Fruit fly (Drosophila melanogaster) whole organism, embryonic: ENCODE data around the gene LysB.

Source experiments
- Asciz ChIP-seq: fragments of 200-800 bp; sonication (Bioruptor generic); optimal IDR thresholded peaks from 2 replicates; lab custom pipeline; 2017; ENCODE audit warnings: missing biosample characterization, mild to moderate bottlenecking, missing genetic modification characterization, missing genetic modification reagents
- BtbVII ChIP-seq: fragments of 200-800 bp; sonication (Bioruptor generic); optimal IDR thresholded peaks from 3 replicates; lab custom pipeline; 2017; ENCODE audit warnings: missing biosample characterization, mild to moderate bottlenecking, missing genetic modification characterization
- CG10267 ChIP-seq: fragments of 200-800 bp; sonication (Bioruptor generic); optimal IDR thresholded peaks from 2 replicates; lab custom pipeline; 2018; ENCODE audit warnings: missing biosample characterization, mild to moderate bottlenecking, missing genetic modification characterization, moderate library complexity
- CG11093 ChIP-seq: fragments of 200-800 bp; sonication (Bioruptor generic); IDR thresholded peaks from 3 replicates; pipeline ENCODE4 v1.3.6; 2022; ENCODE audit warnings: missing biosample characterization, missing genetic modification characterization
- CG11560 ChIP-seq: fragments of 200-800 bp; sonication (Bioruptor generic); IDR thresholded peaks from 3 replicates; pipeline ENCODE4 v1.3.6; 2022; ENCODE audit warnings: missing biosample characterization, missing genetic modification characterization
- CG12299 ChIP-seq: fragments of 200-800 bp; sonication (Bioruptor generic); optimal IDR thresholded peaks from 2 replicates; lab custom pipeline; 2018; ENCODE audit warnings: missing biosample characterization, mild to moderate bottlenecking, missing genetic modification characterization
- CG12391 ChIP-seq: fragments of 200-800 bp; sonication (Bioruptor generic); optimal IDR thresholded peaks from 3 replicates; lab custom pipeline; 2018; ENCODE audit warnings: missing biosample characterization, mild to moderate bottlenecking, missing genetic modification characterization, moderate library complexity
- CG12769 ChIP-seq: fragments of 200-800 bp; sonication (Bioruptor generic); optimal IDR thresholded peaks from 2 replicates; lab custom pipeline; 2019; ENCODE audit warnings: missing biosample characterization, mild to moderate bottlenecking, missing genetic modification characterization, moderate library complexity
- CG1529 ChIP-seq: fragments of 200-800 bp; sonication (Bioruptor generic); optimal IDR thresholded peaks from 3 replicates; lab custom pipeline; 2018; ENCODE audit warnings: missing biosample characterization, missing genetic modification characterization
- CG15479 ChIP-seq: fragments of 200-800 bp; sonication (Bioruptor generic); optimal IDR thresholded peaks from 3 replicates; lab custom pipeline; 2019; ENCODE audit warnings: missing biosample characterization, mild to moderate bottlenecking, missing genetic modification characterization, moderate library complexity
- CG17912 ChIP-seq: fragments of 200-800 bp; sonication (Bioruptor generic); optimal IDR thresholded peaks from 2 replicates; lab custom pipeline; 2018; ENCODE audit warnings: missing biosample characterization, mild to moderate bottlenecking, missing genetic modification characterization
- CG2712 ChIP-seq: fragments of 200-800 bp; optimal IDR thresholded peaks from 3 replicates; lab custom pipeline; 2019; ENCODE audit warnings: missing biosample characterization, mild to moderate bottlenecking, missing genetic modification characterization, moderate library complexity
- CG3726 ChIP-seq: fragments of 200-800 bp; sonication (Bioruptor generic); IDR thresholded peaks from 3 replicates; pipeline ENCODE4, ENCODE4 v1.3.6; 2022; ENCODE audit warnings: missing biosample characterization, missing genetic modification characterization
- CG42726 ChIP-seq: fragments of 200-800 bp; sonication (Bioruptor generic); IDR thresholded peaks from 2 replicates; pipeline ENCODE4 v1.3.6; 2022; ENCODE audit warnings: missing biosample characterization, missing genetic modification characterization; ENCODE audit not compliant: partially characterized antibody
- CG4282 ChIP-seq: fragments of 200-800 bp; sonication (Bioruptor generic); optimal IDR thresholded peaks from 2 replicates; lab custom pipeline; 2016; ENCODE audit warnings: missing biosample characterization, missing genetic modification characterization
- CG4424 ChIP-seq: fragments of 200-800 bp; sonication (Bioruptor generic); optimal IDR thresholded peaks from 3 replicates; lab custom pipeline; 2016; ENCODE audit warnings: missing biosample characterization, missing genetic modification characterization
- CG5953 ChIP-seq: fragments of 200-800 bp; sonication (Bioruptor generic); IDR thresholded peaks from 2 replicates; pipeline ENCODE4 v1.3.6; 2022; ENCODE audit warnings: missing biosample characterization, missing genetic modification characterization
- CG6175 ChIP-seq: fragments of 200-800 bp; sonication (Bioruptor generic); IDR thresholded peaks from 3 replicates; pipeline ENCODE4 v1.3.6; 2022; ENCODE audit warnings: missing biosample characterization, missing genetic modification characterization
- CG6654 ChIP-seq: fragments of 200-800 bp; sonication (Bioruptor generic); optimal IDR thresholded peaks from 2 replicates; lab custom pipeline; 2017; ENCODE audit warnings: missing biosample characterization, mild to moderate bottlenecking, missing genetic modification characterization
- CG9215 ChIP-seq: fragments of 200-800 bp; sonication (Bioruptor generic); IDR thresholded peaks from 2 replicates; pipeline ENCODE4 v1.3.6; 2022; ENCODE audit warnings: missing biosample characterization, missing genetic modification characterization
- CG9727 ChIP-seq: fragments of 200-800 bp; sonication (Bioruptor generic); optimal IDR thresholded peaks from 3 replicates; lab custom pipeline; 2017; ENCODE audit warnings: missing biosample characterization, mild to moderate bottlenecking, missing genetic modification characterization
- Gug ChIP-seq: fragments of 200-800 bp; sonication (Bioruptor generic); IDR thresholded peaks from 4 replicates; pipeline ENCODE4 v1.3.6; 2022; ENCODE audit warnings: missing biosample characterization, missing genetic modification characterization
- HLH4C ChIP-seq: fragments of 200-800 bp; sonication (Bioruptor generic); IDR thresholded peaks from 3 replicates; pipeline ENCODE4 v1.3.6; 2022; ENCODE audit warnings: missing biosample characterization, missing genetic modification characterization; ENCODE audit not compliant: partially characterized antibody
- Hr39 ChIP-seq: fragments of >200 bp; optimal IDR thresholded peaks from 2 replicates; lab custom pipeline; 2017
- Jarid2 ChIP-seq: fragments of 200-800 bp; sonication (Bioruptor generic); optimal IDR thresholded peaks from 3 replicates; lab custom pipeline; 2017; ENCODE audit warnings: mild to moderate bottlenecking, missing biosample characterization, missing genetic modification reagents, missing genetic modification characterization
- Meics ChIP-seq: fragments of 200-800 bp; sonication (Bioruptor generic); optimal IDR thresholded peaks from 2 replicates; lab custom pipeline; 2017; ENCODE audit warnings: missing biosample characterization, mild to moderate bottlenecking, missing genetic modification characterization
- Myb ChIP-seq: fragments of 200-800 bp; sonication (Bioruptor generic); optimal IDR thresholded peaks from 2 replicates; lab custom pipeline; 2016; ENCODE audit warnings: missing biosample characterization, missing genetic modification characterization
- Optix ChIP-seq: fragments of 200-800 bp; sonication (Bioruptor generic); IDR thresholded peaks from 3 replicates; pipeline ENCODE4 v1.3.6; 2022; ENCODE audit warnings: missing biosample characterization, missing genetic modification characterization
- PHDP ChIP-seq: fragments of 200-800 bp; sonication (Bioruptor generic); optimal IDR thresholded peaks from 3 replicates; lab custom pipeline; 2018; ENCODE audit warnings: missing biosample characterization, mild to moderate bottlenecking, missing genetic modification characterization, moderate library complexity
- Spps ChIP-seq: fragments of 200-800 bp; sonication (Bioruptor generic); optimal IDR thresholded peaks from 2 replicates; lab custom pipeline; 2018; ENCODE audit warnings: missing biosample characterization, mild to moderate bottlenecking, missing genetic modification characterization
- YL-1 ChIP-seq: fragments of 200-800 bp; sonication (Bioruptor generic); optimal IDR thresholded peaks from 3 replicates; lab custom pipeline; 2017; ENCODE audit warnings: missing biosample characterization, mild to moderate bottlenecking, missing genetic modification characterization
- abd-A ChIP-seq: fragments of 200-800 bp; sonication (Bioruptor generic); optimal IDR thresholded peaks from 3 replicates; lab custom pipeline; 2019; ENCODE audit warnings: missing biosample characterization, mild to moderate bottlenecking, missing genetic modification characterization, moderate library complexity
- aop ChIP-seq: fragments of 200-800 bp; sonication (Bioruptor generic); IDR thresholded peaks from 2 replicates; pipeline ENCODE4 v1.3.6; 2022; ENCODE audit warnings: missing biosample characterization, missing genetic modification characterization
- ash1 ChIP-seq: fragments of 200-800 bp; sonication (Bioruptor generic); optimal IDR thresholded peaks from 2 replicates; lab custom pipeline; 2018; ENCODE audit warnings: missing biosample characterization, mild to moderate bottlenecking, missing genetic modification characterization
- bab2 ChIP-seq: fragments of 200-800 bp; sonication (Bioruptor generic); optimal IDR thresholded peaks from 2 replicates; lab custom pipeline; 2016; ENCODE audit warnings: missing biosample characterization, missing genetic modification characterization
- cg ChIP-seq: fragments of 200-800 bp; sonication (Bioruptor generic); optimal IDR thresholded peaks from 3 replicates; lab custom pipeline; 2019; ENCODE audit warnings: missing biosample characterization, mild to moderate bottlenecking, missing genetic modification characterization, moderate library complexity
- crc ChIP-seq: fragments of 200-800 bp; sonication (Bioruptor generic); optimal IDR thresholded peaks from 2 replicates; lab custom pipeline; 2016; ENCODE audit warnings: missing biosample characterization, missing genetic modification characterization
- cwo ChIP-seq: fragments of 200-800 bp; sonication (Bioruptor generic); optimal IDR thresholded peaks from 3 replicates; lab custom pipeline; 2017; ENCODE audit warnings: missing biosample characterization, missing genetic modification characterization, mild to moderate bottlenecking, moderate library complexity, missing genetic modification reagents
- gfzf ChIP-seq: fragments of 200-800 bp; sonication (Bioruptor generic); optimal IDR thresholded peaks from 2 replicates; lab custom pipeline; 2016; ENCODE audit warnings: missing biosample characterization, mild to moderate bottlenecking, missing genetic modification characterization, moderate library complexity
- jumu ChIP-seq: fragments of 200-800 bp; sonication (Bioruptor generic); optimal IDR thresholded peaks from 3 replicates; lab custom pipeline; 2016; ENCODE audit warnings: missing biosample characterization, missing genetic modification characterization
- ken ChIP-seq: fragments of 200-800 bp; sonication (Bioruptor generic); IDR thresholded peaks from 3 replicates; pipeline ENCODE4 v1.3.6; 2022; ENCODE audit warnings: missing biosample characterization, missing genetic modification characterization
- knrl ChIP-seq: fragments of 200-800 bp; sonication (Bioruptor generic); IDR thresholded peaks from 3 replicates; pipeline ENCODE4 v1.3.6; 2022; ENCODE audit warnings: missing biosample characterization, missing genetic modification characterization; ENCODE audit not compliant: partially characterized antibody
- nerfin-1 ChIP-seq: fragments of 200-800 bp; sonication (Bioruptor generic); optimal IDR thresholded peaks from 3 replicates; lab custom pipeline; 2019; ENCODE audit warnings: missing biosample characterization, mild to moderate bottlenecking, missing genetic modification characterization, moderate library complexity
- oc ChIP-seq: fragments of 200-800 bp; sonication (Bioruptor generic); optimal IDR thresholded peaks from 2 replicates; lab custom pipeline; 2018; ENCODE audit warnings: missing biosample characterization, mild to moderate bottlenecking, missing genetic modification characterization, moderate library complexity
- onecut ChIP-seq: fragments of 200-800 bp; sonication (Bioruptor generic); IDR thresholded peaks from 2 replicates; pipeline ENCODE4 v1.3.6; 2022; ENCODE audit warnings: missing biosample characterization, missing genetic modification characterization
- sc ChIP-seq, 3 experiments: fragments of >200 bp in 2 of 3; fragments of 200-800 bp in 1 of 3; sonication (Bioruptor generic) in 1 of 3; optimal IDR thresholded peaks; 2 replicates in 2 of 3; 3 replicates in 1 of 3; lab custom pipeline; 2017; ENCODE audit warnings: mild to moderate bottlenecking in 1 of 3, missing biosample characterization in 1 of 3, missing genetic modification characterization in 1 of 3, missing genetic modification reagents in 1 of 3
- tll ChIP-seq, 2 experiments: fragments of 200-800 bp in 1 of 2; fragments of >200 bp in 1 of 2; sonication (Bioruptor generic) in 1 of 2; optimal IDR thresholded peaks; 2 replicates each; lab custom pipeline; 2017 to 2019; ENCODE audit warnings: missing biosample characterization in 2 of 2, missing genetic modification characterization in 2 of 2, mild to moderate bottlenecking in 1 of 2, moderate library complexity in 1 of 2
- twi ChIP-seq: fragments of 200-800 bp; optimal IDR thresholded peaks from 2 replicates; lab custom pipeline; 2019; ENCODE audit warnings: missing biosample characterization, mild to moderate bottlenecking, missing genetic modification characterization, moderate library complexity

The LysB gene

dm6 chr3L:1247627-1248295 lies 40.6 kb downstream of the LysB start, which contains the start of the genes Psf1 and Sac1 (continued):
- no peak; the same call in 2 of the 3 replicates for TF ChIP-seq ken (GFP tag; lab: Robert Waterston, UW)
- TF ChIP-seq CG9215 (GFP tag; lab: Robert Waterston, UW): peak; percentile 51
- TF ChIP-seq Spps (tag; lab: Kevin White, UChicago): no peak
- TF ChIP-seq aop (GFP tag; lab: Robert Waterston, UW): no peak
- TF ChIP-seq crc: peak; percentile 7
- TF ChIP-seq Optix (GFP tag; lab: Robert Waterston, UW): 0 out of 3 replicates have a peak, but pooled peaks have one; percentile 11
- peak; percentile 57; the same call in 1 of the 2 replicates for TF ChIP-seq CG42726
- peak; percentile 56 for TF ChIP-seq gfzf (GFP tag; lab: Kevin White, UChicago)
- TF ChIP-seq CG1529 (GFP tag; lab: Kevin White, UChicago): no peak
- TF ChIP-seq jumu: peak; percentile 57
- TF ChIP-seq CG12391 (tag; lab: Kevin White, UChicago): peak; percentile 64
- peak; percentile 35 for TF ChIP-seq Myb (GFP tag; lab: Kevin White, UChicago)
- no peak for TF ChIP-seq CG15479 (GFP tag; lab: Kevin White, UChicago)
- no peak for TF ChIP-seq CG12299 (tag; lab: Kevin White, UChicago)
- TF ChIP-seq CG11093 (GFP tag; lab: Robert Waterston, UW): no peak
- TF ChIP-seq CG11560 (tag; lab: Robert Waterston, UW): no peak
- TF ChIP-seq CG4424: peak; percentile 44
- no peak for TF ChIP-seq CG2712 (tag; lab: Kevin White, UChicago)
- TF ChIP-seq twi (tag; lab: Kevin White, UChicago): no peak
- TF ChIP-seq YL-1: peak; percentile 69
- TF ChIP-seq CG3726 (GFP tag; lab: Robert Waterston, UW): no peak
- no peak for TF ChIP-seq CG17912 (GFP tag; lab: Kevin White, UChicago)
- no peak for TF ChIP-seq ash1
- TF ChIP-seq CG4282 (GFP tag; lab: Kevin White, UChicago): no peak
- peak; percentile 46 for TF ChIP-seq CG9727
- TF ChIP-seq CG12769 (tag; lab: Kevin White, UChicago): no peak
- peak; percentile 73 for TF ChIP-seq bab2 (GFP tag; lab: Kevin White, UChicago)
- no peak for TF ChIP-seq cwo (GFP tag; lab: Kevin White, UChicago)
- no peak for TF ChIP-seq CG6175 (GFP tag; lab: Robert Waterston, UW)
- TF ChIP-seq Hr39: no peak
- TF ChIP-seq CG6654 (GFP tag; lab: Kevin White, UChicago): no peak
- TF ChIP-seq sc (optimal IDR thresholded peaks at IDR 0.05; lab: Kevin White, UChicago): no peak
- no peak for TF ChIP-seq sc (GFP tag; optimal IDR thresholded peaks at IDR 0.05; lab: Kevin White, UChicago)
- no peak for TF ChIP-seq abd-A
- TF ChIP-seq CG5953 (GFP tag; lab: Robert Waterston, UW): no peak
- no peak for TF ChIP-seq Asciz (GFP tag; lab: Kevin White, UChicago)
- no peak for TF ChIP-seq oc (tag; lab: Kevin White, UChicago)
- peak; percentile 29; the same call in 1 of the 4 replicates for TF ChIP-seq Gug (GFP tag; lab: Robert Waterston, UW)
- TF ChIP-seq onecut (GFP tag; lab: Robert Waterston, UW): peak; percentile 66
- peak; percentile 93 for TF ChIP-seq knrl (GFP tag; lab: Robert Waterston, UW)
- peak; percentile 50 for TF ChIP-seq nerfin-1 (tag; lab: Kevin White, UChicago)
- TF ChIP-seq CG10267 (tag; lab: Kevin White, UChicago): peak; percentile 65
- TF ChIP-seq PHDP (tag; lab: Kevin White, UChicago): no peak
- peak in 1 of 2 experiments; percentile 61 for TF ChIP-seq tll (GFP tag; optimal IDR thresholded peaks at IDR 0.05; lab: Kevin White, UChicago)
- peak; percentile 72 for TF ChIP-seq HLH4C (GFP tag; lab: Robert Waterston, UW)
- TF ChIP-seq BtbVII (GFP tag; lab: Kevin White, UChicago): no peak
- TF ChIP-seq Jarid2 (GFP tag; lab: Kevin White, UChicago): no peak
- TF ChIP-seq cg: no peak
- peak; percentile 23 for TF ChIP-seq Meics
